Worm (Caenorhabditis elegans): Measurements from ENCODE around the gene his-40.

DNA sequence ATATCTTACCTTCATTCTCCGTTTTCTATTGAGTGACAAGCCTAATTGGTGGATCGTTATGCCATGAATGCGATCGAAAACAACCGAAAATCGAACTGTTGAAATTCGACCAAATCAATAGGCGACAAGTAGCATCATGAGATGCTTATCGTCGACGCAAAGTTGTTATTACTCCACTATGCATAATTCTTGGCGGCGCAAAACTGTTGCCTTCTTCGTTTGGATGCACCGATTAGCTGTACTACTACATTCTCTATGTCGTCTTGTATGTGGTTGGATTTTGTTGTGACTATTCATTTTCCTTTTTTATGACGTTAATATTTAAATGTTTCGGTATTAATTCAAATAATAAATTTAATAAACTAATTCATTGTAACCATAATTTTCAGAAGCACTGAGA, 37.9 kb upstream of the his-40 start, which contains the start of gene F46H5.11:
- TF ChIP-seq dao-5 (tag; optimal IDR thresholded peaks at IDR 0.05) (no peak), him-1 (tag; optimal IDR thresholded peaks at IDR 0.05) (no peak)

Data from whole organism, L4/young adult.